Worm (Caenorhabditis elegans): ENCODE results near the gene C53D6.4.

The C53D6.4 gene

ce11 chrIV:8973249-8973958, 47.3 kb downstream of the C53D6.4 start, which contains the start of gene C53B4.3 (continued):
- TF ChIP-seq lin-13 (GFP tag; optimal IDR thresholded peaks at IDR 0.05) (peak; percentile 34), Y116A8C.19 (tag; optimal IDR thresholded peaks at IDR 0.05; ENCODE audit: borderline replicate concordance) (peak; percentile 89), swsn-7 (tag; optimal IDR thresholded peaks at IDR 0.05) (peak; percentile 91), elt-2 (tag; optimal IDR thresholded peaks at IDR 0.05) (peak; percentile 55), nhr-20 (tag; optimal IDR thresholded peaks at IDR 0.05) (peak; percentile 89), sox-4 (tag; optimal IDR thresholded peaks at IDR 0.05) (peak; percentile 95), jun-1 (tag; optimal IDR thresholded peaks at IDR 0.05) (peak; percentile 12), skn-1 (tag; optimal IDR thresholded peaks at IDR 0.05) (peak; percentile 16), C16A3.4 (tag; optimal IDR thresholded peaks at IDR 0.05) (no peak), nhr-19 (GFP tag; conservative IDR thresholded peaks at IDR 0.05) (peak; percentile 86), hlh-17 (GFP tag; optimal IDR thresholded peaks at IDR 0.05; ENCODE audit: borderline replicate concordance) (no peak), F16B12.6 (tag; optimal IDR thresholded peaks at IDR 0.05) (no peak), efl-1 (optimal IDR thresholded peaks at IDR 0.05) (peak; percentile 63 to 67), efl-1 (GFP tag; optimal IDR thresholded peaks at IDR 0.05 in 1 of 2) (peak; percentile 59 to 95), sup-37 (GFP tag; optimal IDR thresholded peaks at IDR 0.05) (peak; percentile 32), lin-15B (tag; optimal IDR thresholded peaks at IDR 0.05) (peak; percentile 60), mdl-1 (tag; optimal IDR thresholded peaks at IDR 0.05) (peak in 1 of 2 experiments; percentile 42)
